Worm (Caenorhabditis elegans): ENCODE results near the gene sre-6.

Gene sre-6

DNA sequence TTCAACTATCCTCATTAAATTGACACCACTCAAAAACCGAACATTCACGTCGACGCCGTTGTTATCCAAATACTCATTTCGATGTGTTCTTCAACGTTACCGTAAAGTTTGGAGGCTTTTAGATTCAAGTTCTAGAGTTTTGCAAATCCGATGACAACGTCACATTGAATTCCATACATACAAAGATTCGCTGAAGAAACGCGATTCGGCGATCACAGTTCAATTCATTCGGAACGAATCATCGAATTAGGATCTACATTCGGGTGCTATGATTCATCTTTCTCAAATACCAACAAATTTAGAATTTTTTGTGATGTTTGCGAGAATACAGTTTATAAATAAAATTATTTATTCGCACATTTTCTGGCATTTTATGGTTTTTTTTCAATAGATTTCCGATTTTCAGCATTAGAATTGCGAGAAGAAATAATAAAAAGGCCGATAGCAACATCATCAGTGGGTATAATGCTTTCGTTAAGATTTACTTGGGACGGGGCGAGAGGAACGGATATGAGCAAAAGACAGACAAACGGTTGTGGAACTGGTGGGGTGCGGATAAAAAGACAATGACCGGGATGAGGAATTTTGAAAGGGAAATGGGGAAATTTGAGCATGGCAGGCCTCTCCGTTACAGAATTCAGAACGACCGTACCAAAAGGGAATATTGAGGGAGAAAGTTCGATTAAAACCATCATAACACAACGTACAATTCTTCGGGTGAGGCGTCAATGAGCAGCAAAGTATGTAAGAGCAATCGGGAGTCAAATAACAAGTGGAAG is 50.6 kb downstream of the sre-6 start:
- TF ChIP-seq K09A11.1 (tag; optimal IDR thresholded peaks at IDR 0.05; ENCODE audit: insufficient read depth), result no peak
- peak; percentile 45 for TF ChIP-seq ama-1 (optimal IDR thresholded peaks at IDR 0.05)
- no peak for TF ChIP-seq unc-42 (tag; optimal IDR thresholded peaks at IDR 0.05)

- no peak for TF ChIP-seq hlh-8 (tag; optimal IDR thresholded peaks at IDR 0.05)
- no peak for TF ChIP-seq gmeb-2 (tag; optimal IDR thresholded peaks at IDR 0.05)
- TF ChIP-seq unc-42 (tag; optimal IDR thresholded peaks at IDR 0.05), result no peak
- no peak for TF ChIP-seq K02D7.2 (tag; optimal IDR thresholded peaks at IDR 0.05)
- no peak for TF ChIP-seq ceh-18 (tag; optimal IDR thresholded peaks at IDR 0.05)
- no peak for TF ChIP-seq lim-6 (tag; optimal IDR thresholded peaks at IDR 0.05)
- TF ChIP-seq ceh-19 (GFP tag; optimal IDR thresholded peaks at IDR 0.05), result no peak
- no peak for TF ChIP-seq C08G9.2 (tag; optimal IDR thresholded peaks at IDR 0.05)
- no peak for TF ChIP-seq ceh-9 (tag; optimal IDR thresholded peaks at IDR 0.05)
- TF ChIP-seq ama-1 (optimal IDR thresholded peaks at IDR 0.05), result no peak
- TF ChIP-seq tbx-7 (tag; optimal IDR thresholded peaks at IDR 0.05), result no peak
- no peak for TF ChIP-seq unc-3 (GFP tag; conservative IDR thresholded peaks at IDR 0.05)
- no peak for TF ChIP-seq unc-3 (tag; optimal IDR thresholded peaks at IDR 0.05)
- no peak for TF ChIP-seq ceh-6 (GFP tag; optimal IDR thresholded peaks at IDR 0.05)
- no peak for TF ChIP-seq pag-3 (tag; optimal IDR thresholded peaks at IDR 0.05; ENCODE audit: borderline replicate concordance)
- no peak for TF ChIP-seq fax-1 (tag; optimal IDR thresholded peaks at IDR 0.05)
- TF ChIP-seq F13H6.1 (tag; optimal IDR thresholded peaks at IDR 0.05), result no peak
- no peak for TF ChIP-seq nhr-11 (tag; optimal IDR thresholded peaks at IDR 0.05)
- no peak for TF ChIP-seq pha-4 (tag; optimal IDR thresholded peaks at IDR 0.05)
- TF ChIP-seq ceh-34 (tag; optimal IDR thresholded peaks at IDR 0.05), result no peak
These were observed 51.6 kb downstream of the sre-6 start for ce11 chrV:10711004-10711403.
